Fruit fly (Drosophila melanogaster): Measurements from ENCODE around the gene CG13408.

The CG13408 gene

dm6 chr3R:22053202-22053601 lies 27.0 kb upstream of the CG13408 start:
- TF ChIP-seq noc (tag; optimal IDR thresholded peaks at IDR 0.05): no peak

- TF ChIP-seq noc (tag; optimal IDR thresholded peaks at IDR 0.05): no peak
Measured at dm6 chr3R:22053740-22054139, 26.4 kb upstream of the CG13408 start.

- peak; percentile 7 for TF ChIP-seq noc (tag; optimal IDR thresholded peaks at IDR 0.05)
Measured at dm6 chr3R:22057083-22057482, 23.1 kb upstream of the CG13408 start.

dm6 chr3R:22066440-22066839 lies 13.7 kb upstream of the CG13408 start:
- TF ChIP-seq noc (tag; optimal IDR thresholded peaks at IDR 0.05): no peak

dm6 chr3R:22067235-22067634 lies 12.9 kb upstream of the CG13408 start:
- TF ChIP-seq noc (tag; optimal IDR thresholded peaks at IDR 0.05): no peak

- TF ChIP-seq noc (tag; optimal IDR thresholded peaks at IDR 0.05): no peak
Measured at dm6 chr3R:22071628-22072027, 8.6 kb upstream of the CG13408 start.

dm6 chr3R:22072553-22072952 lies 7.6 kb upstream of the CG13408 start:
- TF ChIP-seq noc (tag; optimal IDR thresholded peaks at IDR 0.05): no peak

dm6 chr3R:22086297-22086696 lies 6.1 kb downstream of the CG13408 start, which contains the start of gene BomT3:
TSS of gene BomT3 (minus strand) at chr3R:22086397.
- TF ChIP-seq noc (tag; optimal IDR thresholded peaks at IDR 0.05): no peak

- no peak for TF ChIP-seq noc (tag; optimal IDR thresholded peaks at IDR 0.05)
Measured at dm6 chr3R:22086775-22087174, 6.6 kb downstream of the CG13408 start, which contains the start of gene BomBc3. TSS of gene BomBc3 (plus strand) at chr3R:22087075.

- no peak for TF ChIP-seq noc (tag; optimal IDR thresholded peaks at IDR 0.05)
Measured at dm6 chr3R:22093950-22094349, 13.8 kb downstream of the CG13408 start.

dm6 chr3R:22096893-22097292 lies 16.7 kb downstream of the CG13408 start:
- TF ChIP-seq noc (tag; optimal IDR thresholded peaks at IDR 0.05): no peak

dm6 chr3R:22103114-22103513 lies 22.9 kb downstream of the CG13408 start, which contains the start of gene CG13407:
TSS of gene CG13407 (plus strand) at chr3R:22103414.
- TF ChIP-seq noc (tag; optimal IDR thresholded peaks at IDR 0.05): no peak

dm6 chr3R:22108316-22108715 lies 28.1 kb downstream of the CG13408 start:
- no peak for TF ChIP-seq noc (tag; optimal IDR thresholded peaks at IDR 0.05)

- TF ChIP-seq noc (tag; optimal IDR thresholded peaks at IDR 0.05): no peak
Measured at dm6 chr3R:22113127-22113526, 32.9 kb downstream of the CG13408 start, which contains the start of gene Ir94a. TSS of gene Ir94a (plus strand) at chr3R:22113427.

dm6 chr3R:22117149-22117548 lies 37.0 kb downstream of the CG13408 start, which contains the start of gene Ir94b:
TSS of gene Ir94b (minus strand) at chr3R:22117249.
- no peak for TF ChIP-seq noc (tag; optimal IDR thresholded peaks at IDR 0.05)

- no peak for TF ChIP-seq noc (tag; optimal IDR thresholded peaks at IDR 0.05)
Measured at dm6 chr3R:22119354-22119753, 39.2 kb downstream of the CG13408 start, which contains the start of gene Ir94c. TSS of gene Ir94c (minus strand) at chr3R:22119454.

dm6 chr3R:22119761-22120160 lies 39.6 kb downstream of the CG13408 start, which contains the start of gene CG42390:
TSS of gene CG42390 (plus strand) at chr3R:22120061.
- TF ChIP-seq noc (tag; optimal IDR thresholded peaks at IDR 0.05): no peak

dm6 chr3R:22121220-22121619 lies 41.0 kb downstream of the CG13408 start:
- TF ChIP-seq noc (tag; optimal IDR thresholded peaks at IDR 0.05): peak; percentile 75
